Fruit fly (Drosophila melanogaster) whole organism, embryonic: ENCODE data around the gene CG42764.

ENCODE experiments used
- Blimp-1 ChIP-seq: fragments of 200-800 bp; sonication (Bioruptor generic); optimal IDR thresholded peaks from 3 replicates; lab custom pipeline; 2018; ENCODE audit warnings: missing biosample characterization, missing genetic modification characterization, mild to moderate bottlenecking, moderate library complexity, missing genetic modification reagents
- CG10431 ChIP-seq: fragments of 200-800 bp; sonication (Bioruptor generic); optimal IDR thresholded peaks from 3 replicates; lab custom pipeline; 2018; ENCODE audit warnings: missing biosample characterization, mild to moderate bottlenecking, missing genetic modification characterization
- CG10462 ChIP-seq: fragments of 200-800 bp; sonication (Bioruptor generic); optimal IDR thresholded peaks from 2 replicates; lab custom pipeline; 2016; ENCODE audit warnings: missing biosample characterization, missing genetic modification characterization
- CG11696 ChIP-seq: fragments of 200-800 bp; sonication (Bioruptor generic); IDR thresholded peaks from 2 replicates; pipeline ENCODE4 v1.3.6; 2022; ENCODE audit warnings: missing biosample characterization, missing genetic modification characterization
- CG12071 ChIP-seq: fragments of 200-800 bp; sonication (Bioruptor generic); optimal IDR thresholded peaks from 3 replicates; lab custom pipeline; 2018; ENCODE audit warnings: missing biosample characterization, mild to moderate bottlenecking, missing genetic modification characterization
- CG13296 ChIP-seq: fragments of 200-800 bp; sonication (Bioruptor generic); optimal IDR thresholded peaks from 3 replicates; lab custom pipeline; 2018; ENCODE audit warnings: missing biosample characterization, mild to moderate bottlenecking, missing genetic modification characterization
- CG13424 ChIP-seq: fragments of 200-800 bp; sonication (Bioruptor generic); optimal IDR thresholded peaks from 2 replicates; lab custom pipeline; 2019; ENCODE audit warnings: missing biosample characterization, mild to moderate bottlenecking, missing genetic modification characterization, moderate library complexity
- CG14050 ChIP-seq: fragments of 200-800 bp; sonication (Bioruptor generic); IDR thresholded peaks from 3 replicates; pipeline ENCODE4 v1.3.6; 2022; ENCODE audit warnings: missing biosample characterization, missing genetic modification characterization
- CG15696 ChIP-seq: fragments of 200-800 bp; sonication (Bioruptor generic); optimal IDR thresholded peaks from 2 replicates; lab custom pipeline; 2019; ENCODE audit warnings: missing biosample characterization, mild to moderate bottlenecking, missing genetic modification characterization, moderate library complexity
- CG16815 ChIP-seq: fragments of 200-800 bp; sonication (Bioruptor generic); optimal IDR thresholded peaks from 3 replicates; lab custom pipeline; 2017; ENCODE audit warnings: missing biosample characterization, mild to moderate bottlenecking, missing genetic modification characterization
- CG17912 ChIP-seq: fragments of 200-800 bp; sonication (Bioruptor generic); optimal IDR thresholded peaks from 2 replicates; lab custom pipeline; 2018; ENCODE audit warnings: missing biosample characterization, mild to moderate bottlenecking, missing genetic modification characterization
- CG18011 ChIP-seq: fragments of 200-800 bp; sonication (Bioruptor generic); optimal IDR thresholded peaks from 2 replicates; lab custom pipeline; 2017; ENCODE audit warnings: missing biosample characterization, missing genetic modification characterization, mild to moderate bottlenecking, moderate library complexity, missing genotype
- CG1832 ChIP-seq: fragments of 200-800 bp; sonication (Bioruptor generic); optimal IDR thresholded peaks from 2 replicates; lab custom pipeline; 2017; ENCODE audit warnings: missing biosample characterization, mild to moderate bottlenecking, missing genetic modification characterization, inconsistent platforms
- CG2678 ChIP-seq: fragments of 200-800 bp; sonication (Bioruptor generic); optimal IDR thresholded peaks from 3 replicates; lab custom pipeline; 2019; ENCODE audit warnings: missing biosample characterization, mild to moderate bottlenecking, missing genetic modification characterization, moderate library complexity
- CG4707 ChIP-seq: fragments of 200-800 bp; sonication (Bioruptor generic); optimal IDR thresholded peaks from 2 replicates; lab custom pipeline; 2018; ENCODE audit warnings: missing biosample characterization, mild to moderate bottlenecking, missing genetic modification characterization, moderate library complexity
- CG6683 ChIP-seq: fragments of 200-800 bp; sonication (Bioruptor generic); optimal IDR thresholded peaks from 2 replicates; lab custom pipeline; 2017; ENCODE audit warnings: missing biosample characterization, mild to moderate bottlenecking, missing genetic modification characterization, missing genetic modification reagents
- CG7745 ChIP-seq: fragments of 200-800 bp; sonication (Bioruptor generic); optimal IDR thresholded peaks from 2 replicates; lab custom pipeline; 2018; ENCODE audit warnings: missing biosample characterization, mild to moderate bottlenecking, missing genetic modification characterization, moderate library complexity
- CG8924 ChIP-seq: fragments of 200-800 bp; optimal IDR thresholded peaks from 3 replicates; lab custom pipeline; 2019; ENCODE audit warnings: missing biosample characterization, mild to moderate bottlenecking, missing genetic modification characterization, moderate library complexity
- Camta ChIP-seq: fragments of 200-800 bp; sonication (Bioruptor generic); optimal IDR thresholded peaks from 2 replicates; lab custom pipeline; 2016; ENCODE audit warnings: missing biosample characterization, missing genetic modification characterization
- Dad ChIP-seq: fragments of 200-800 bp; sonication (Bioruptor generic); optimal IDR thresholded peaks from 3 replicates; lab custom pipeline; 2016; ENCODE audit warnings: missing biosample characterization, missing genetic modification characterization
- H2.0 ChIP-seq: fragments of 200-800 bp; sonication (Bioruptor generic); IDR thresholded peaks from 2 replicates; pipeline ENCODE4 v1.3.6; 2022; ENCODE audit warnings: missing biosample characterization, missing genetic modification characterization
- HHEX ChIP-seq: fragments of 200-800 bp; sonication (Bioruptor generic); optimal IDR thresholded peaks from 3 replicates; lab custom pipeline; 2017; ENCODE audit warnings: missing biosample characterization, mild to moderate bottlenecking, missing genetic modification characterization, missing genetic modification reagents
- HLH54F ChIP-seq: fragments of 200-800 bp; sonication (Bioruptor generic); optimal IDR thresholded peaks from 3 replicates; lab custom pipeline; 2016; ENCODE audit warnings: missing biosample characterization, missing genetic modification characterization
- Hr39 ChIP-seq: fragments of >200 bp; optimal IDR thresholded peaks from 2 replicates; lab custom pipeline; 2017
- Jarid2 ChIP-seq: fragments of 200-800 bp; sonication (Bioruptor generic); optimal IDR thresholded peaks from 3 replicates; lab custom pipeline; 2017; ENCODE audit warnings: mild to moderate bottlenecking, missing biosample characterization, missing genetic modification reagents, missing genetic modification characterization
- NfI ChIP-seq: fragments of 200-800 bp; sonication (Bioruptor generic); optimal IDR thresholded peaks from 3 replicates; lab custom pipeline; 2018; ENCODE audit warnings: missing biosample characterization, mild to moderate bottlenecking, missing genetic modification characterization, moderate library complexity
- PHDP ChIP-seq: fragments of 200-800 bp; sonication (Bioruptor generic); optimal IDR thresholded peaks from 3 replicates; lab custom pipeline; 2018; ENCODE audit warnings: missing biosample characterization, mild to moderate bottlenecking, missing genetic modification characterization, moderate library complexity
- Ptx1 ChIP-seq: fragments of 200-800 bp; sonication (Bioruptor generic); IDR thresholded peaks from 2 replicates; pipeline ENCODE4 v1.3.6; 2022; ENCODE audit warnings: missing biosample characterization, missing genetic modification characterization
- Ssrp ChIP-seq: fragments of 200-800 bp; sonication (Bioruptor generic); optimal IDR thresholded peaks from 2 replicates; lab custom pipeline; 2018; ENCODE audit warnings: missing biosample characterization, mild to moderate bottlenecking, missing genetic modification characterization, moderate library complexity
- ab ChIP-seq: fragments of 200-800 bp; sonication (Bioruptor generic); optimal IDR thresholded peaks from 2 replicates; lab custom pipeline; 2016; ENCODE audit warnings: missing biosample characterization, missing genetic modification characterization
- ci ChIP-seq: fragments of 200-800 bp; sonication (Bioruptor generic); IDR thresholded peaks from 3 replicates; pipeline ENCODE4 v1.3.6; 2022; ENCODE audit warnings: missing biosample characterization, missing genetic modification characterization
- croc ChIP-seq: fragments of 200-800 bp; sonication (Bioruptor generic); conservative IDR thresholded peaks from 3 replicates; pipeline ENCODE4 v1.3.6; 2022; ENCODE audit warnings: missing biosample characterization, missing genetic modification characterization
- dan ChIP-seq: fragments of 200-800 bp; sonication (Bioruptor generic); IDR thresholded peaks from 2 replicates; pipeline ENCODE4 v1.3.6; 2022; ENCODE audit warnings: missing biosample characterization, missing genetic modification characterization
- disco-r ChIP-seq: fragments of 200-800 bp; sonication (Bioruptor generic); optimal IDR thresholded peaks from 2 replicates; lab custom pipeline; 2016; ENCODE audit warnings: missing biosample characterization, missing genetic modification characterization
- exex ChIP-seq: fragments of 200-800 bp; sonication (Bioruptor generic); optimal IDR thresholded peaks from 4 replicates; lab custom pipeline; 2018; ENCODE audit warnings: missing biosample characterization, mild to moderate bottlenecking, missing genetic modification characterization, moderate library complexity
- fru ChIP-seq: fragments of >200 bp; optimal IDR thresholded peaks from 2 replicates; lab custom pipeline; 2017
- insv ChIP-seq, 2 experiments: fragments of 200-800 bp; sonication (Bioruptor generic); optimal IDR thresholded peaks; 3 replicates each; lab custom pipeline; 2016 to 2018; ENCODE audit warnings: missing biosample characterization in 2 of 2, missing genetic modification characterization in 2 of 2
- jing ChIP-seq: fragments of 200-800 bp; sonication (Bioruptor generic); optimal IDR thresholded peaks from 2 replicates; lab custom pipeline; 2018; ENCODE audit warnings: missing biosample characterization, mild to moderate bottlenecking, missing genetic modification characterization
- ken ChIP-seq: fragments of 200-800 bp; sonication (Bioruptor generic); IDR thresholded peaks from 3 replicates; pipeline ENCODE4 v1.3.6; 2022; ENCODE audit warnings: missing biosample characterization, missing genetic modification characterization
- mam ChIP-seq: fragments of 200-800 bp; sonication (Bioruptor generic); optimal IDR thresholded peaks from 3 replicates; lab custom pipeline; 2016; ENCODE audit warnings: missing biosample characterization, missing genetic modification characterization
- run ChIP-seq: fragments of 200-800 bp; sonication (Bioruptor generic); optimal IDR thresholded peaks from 3 replicates; lab custom pipeline; 2018; ENCODE audit warnings: missing biosample characterization, mild to moderate bottlenecking, missing genetic modification characterization
- scrt ChIP-seq: fragments of 200-800 bp; sonication (Bioruptor generic); optimal IDR thresholded peaks from 2 replicates; lab custom pipeline; 2018; ENCODE audit warnings: missing biosample characterization, mild to moderate bottlenecking, missing genetic modification characterization, moderate library complexity
- seq ChIP-seq: fragments of 200-800 bp; sonication (Bioruptor generic); IDR thresholded peaks from 2 replicates; pipeline ENCODE4 v1.3.6; 2022; ENCODE audit warnings: missing biosample characterization, missing genetic modification characterization
- sr ChIP-seq: fragments of 200-800 bp; sonication (Bioruptor generic); IDR thresholded peaks from 3 replicates; pipeline ENCODE4 v1.3.6; 2022; ENCODE audit warnings: missing biosample characterization, missing genetic modification characterization
- stc ChIP-seq: fragments of 200-800 bp; sonication (Bioruptor generic); IDR thresholded peaks from 2 replicates; pipeline ENCODE4 v1.3.6; 2022; ENCODE audit warnings: missing biosample characterization, missing genetic modification characterization
- tap ChIP-seq: fragments of 200-800 bp; optimal IDR thresholded peaks from 3 replicates; lab custom pipeline; 2019; ENCODE audit warnings: missing biosample characterization, mild to moderate bottlenecking, missing genetic modification characterization, moderate library complexity
- trem ChIP-seq: fragments of 200-800 bp; optimal IDR thresholded peaks from 3 replicates; lab custom pipeline; 2019; ENCODE audit warnings: missing biosample characterization, mild to moderate bottlenecking, missing genetic modification characterization, moderate library complexity
- ttk ChIP-seq: fragments of 200-800 bp; sonication (Bioruptor generic); IDR thresholded peaks from 2 replicates; pipeline ENCODE4 v2.1.2; 2022; ENCODE audit warnings: missing biosample characterization, missing genetic modification characterization
- unpg ChIP-seq: fragments of 200-800 bp; sonication (Bioruptor generic); optimal IDR thresholded peaks from 3 replicates; lab custom pipeline; 2018; ENCODE audit warnings: missing biosample characterization, mild to moderate bottlenecking, missing genetic modification characterization, moderate library complexity
- usp ChIP-seq: fragments of >200 bp; optimal IDR thresholded peaks from 2 replicates; lab custom pipeline; 2017; ENCODE audit warnings: missing biosample characterization, missing genetic modification characterization
- wdn ChIP-seq: fragments of 200-800 bp; sonication (Bioruptor generic); IDR thresholded peaks from 2 replicates; pipeline ENCODE4 v1.3.6; 2022; ENCODE audit warnings: missing biosample characterization, missing genetic modification characterization
- wor ChIP-seq: fragments of 200-800 bp; sonication (Bioruptor generic); IDR thresholded peaks from 2 replicates; pipeline ENCODE4 v1.3.6; 2022; ENCODE audit warnings: missing biosample characterization, missing genetic modification characterization

CG42764 gene

DNA sequence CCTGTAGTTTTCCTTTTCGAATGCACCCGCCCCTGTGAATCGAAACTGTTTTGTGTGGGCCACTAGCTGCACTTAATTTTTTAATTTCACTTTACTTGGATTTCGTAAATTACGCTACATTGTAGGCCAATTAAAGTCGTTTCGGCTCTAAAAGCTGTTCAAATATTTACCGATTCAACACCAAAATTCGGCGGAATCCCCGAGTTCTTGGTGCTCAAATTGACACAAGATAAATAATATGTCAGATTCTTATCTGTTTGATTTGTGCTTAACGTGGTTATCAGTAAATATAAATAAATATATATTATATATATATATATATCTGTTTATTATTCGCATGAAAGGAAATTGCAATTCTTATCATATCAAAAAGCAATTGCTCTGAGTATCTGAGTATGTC is 17.9 kb downstream of the CG42764 start (continued):
- TF ChIP-seq run (no peak), Blimp-1 (GFP tag; lab: Kevin White, UChicago) (peak; percentile 7), CG15696 (tag; lab: Kevin White, UChicago) (peak; percentile 70), Ptx1 (GFP tag; lab: Robert Waterston, UW) (no peak), mam (no peak), HHEX (GFP tag; lab: Kevin White, UChicago) (peak; percentile 52), croc (GFP tag; lab: Robert Waterston, UW) (no peak), CG11696 (GFP tag; lab: Robert Waterston, UW) (no peak), CG16815 (GFP tag; lab: Kevin White, UChicago) (no peak), ttk (GFP tag; lab: Robert Waterston, UW) (no peak), PHDP (tag; lab: Kevin White, UChicago) (peak; percentile 69), scrt (GFP tag; lab: Kevin White, UChicago) (peak; percentile 36), CG14050 (GFP tag; lab: Robert Waterston, UW) (no peak), wor (no peak), ab (no peak), HLH54F (GFP tag; lab: Kevin White, UChicago) (no peak), CG12071 (peak; percentile 67), Jarid2 (GFP tag; lab: Kevin White, UChicago) (peak; percentile 0), CG13424 (tag; lab: Kevin White, UChicago) (peak; percentile 27), sr (no peak), Dad (GFP tag; lab: Kevin White, UChicago) (no peak), exex (tag; lab: Kevin White, UChicago) (peak; percentile 28), CG10431 (GFP tag; lab: Kevin White, UChicago) (no peak), CG8924 (peak; percentile 26), wdn (GFP tag; lab: Robert Waterston, UW) (no peak), NfI (GFP tag; lab: Kevin White, UChicago) (peak; percentile 45), CG2678 (tag; lab: Kevin White, UChicago) (peak; percentile 66), tap (tag; lab: Kevin White, UChicago) (peak; percentile 42), CG10462 (GFP tag; lab: Kevin White, UChicago) (no peak), fru (no peak), CG17912 (GFP tag; lab: Kevin White, UChicago) (peak; percentile 21), CG13296 (GFP tag; lab: Kevin White, UChicago) (peak; percentile 69), insv (GFP tag; optimal IDR thresholded peaks at IDR 0.05; lab: Kevin White, UChicago) (peak in 1 of 2 experiments; percentile 10), H2.0 (GFP tag; lab: Robert Waterston, UW) (no peak), jing (GFP tag; lab: Kevin White, UChicago) (no peak), usp (GFP tag; lab: Kevin White, UChicago) (no peak), dan (no peak), ci (GFP tag; lab: Robert Waterston, UW) (0 out of 3 replicates have a peak, but pooled peaks have one; percentile 32), Hr39 (no peak), seq (GFP tag; lab: Robert Waterston, UW) (0 out of 2 replicates have a peak, but pooled peaks have one; percentile 23), Ssrp (tag; lab: Kevin White, UChicago) (no peak), unpg (peak; percentile 54), CG18011 (no peak), trem (tag; lab: Kevin White, UChicago) (no peak), Camta (no peak), CG4707 (peak; percentile 7), CG6683 (GFP tag; lab: Kevin White, UChicago) (peak; percentile 20), CG7745 (peak; percentile 83), stc (GFP tag; lab: Robert Waterston, UW) (no peak), disco-r (no peak), CG1832 (GFP tag; lab: Kevin White, UChicago) (no peak), ken (GFP tag; lab: Robert Waterston, UW) (no peak)
